Fruit fly (Drosophila melanogaster) whole organism, adult: Measurements from ENCODE around the gene COX7AL2.

Experiments used
- CG14711 ChIP-seq: fragments of 200-800 bp; sonication (Bioruptor generic); optimal IDR thresholded peaks from 2 replicates; lab custom pipeline; 2018; ENCODE audit warnings: missing biosample characterization, mild to moderate bottlenecking, missing genetic modification characterization, moderate library complexity
- CG5204 ChIP-seq: fragments of 200-800 bp; sonication (Bioruptor generic); optimal IDR thresholded peaks from 2 replicates; lab custom pipeline; 2016; ENCODE audit warnings: missing biosample characterization, missing genetic modification characterization
- CG7101 ChIP-seq: fragments of 200-800 bp; sonication (Bioruptor generic); optimal IDR thresholded peaks from 2 replicates; lab custom pipeline; 2018; ENCODE audit warnings: missing biosample characterization, mild to moderate bottlenecking, missing genetic modification characterization, moderate library complexity
- Crg-1 ChIP-seq: fragments of 200-800 bp; sonication (Bioruptor generic); optimal IDR thresholded peaks from 2 replicates; lab custom pipeline; 2016; ENCODE audit warnings: missing biosample characterization, missing genetic modification characterization
- bab1 ChIP-seq: fragments of 200-800 bp; sonication (Bioruptor generic); optimal IDR thresholded peaks from 3 replicates; lab custom pipeline; 2019; ENCODE audit warnings: missing biosample characterization, mild to moderate bottlenecking, missing genetic modification characterization, moderate library complexity
- cic ChIP-seq: fragments of 200-800 bp; sonication (Bioruptor generic); optimal IDR thresholded peaks from 2 replicates; lab custom pipeline; 2017; ENCODE audit warnings: missing biosample characterization, mild to moderate bottlenecking, missing genetic modification characterization, moderate library complexity
- cnc ChIP-seq, 2 experiments: fragments of >200 bp; optimal IDR thresholded peaks; 2 replicates each; lab custom pipeline; 2017
- kay ChIP-seq: fragments of 200-800 bp; sonication (Bioruptor generic); peaks from one replicate; lab custom pipeline; 2016; ENCODE audit warnings: missing biosample characterization, missing genetic modification characterization, borderline replicate concordance
- ovo ChIP-seq: fragments of 200-800 bp; sonication (Bioruptor generic); optimal IDR thresholded peaks from 2 replicates; lab custom pipeline; 2016; ENCODE audit warnings: missing biosample characterization, missing genetic modification characterization
- pad ChIP-seq: fragments of 200-800 bp; sonication (Bioruptor generic); optimal IDR thresholded peaks from 3 replicates; lab custom pipeline; 2017; ENCODE audit warnings: missing biosample characterization, missing genetic modification characterization, mild to moderate bottlenecking, moderate library complexity, missing genetic modification reagents
- toe ChIP-seq: fragments of 200-800 bp; sonication (Bioruptor generic); optimal IDR thresholded peaks from 2 replicates; lab custom pipeline; 2016; ENCODE audit warnings: missing biosample characterization, missing genetic modification characterization

DNA sequence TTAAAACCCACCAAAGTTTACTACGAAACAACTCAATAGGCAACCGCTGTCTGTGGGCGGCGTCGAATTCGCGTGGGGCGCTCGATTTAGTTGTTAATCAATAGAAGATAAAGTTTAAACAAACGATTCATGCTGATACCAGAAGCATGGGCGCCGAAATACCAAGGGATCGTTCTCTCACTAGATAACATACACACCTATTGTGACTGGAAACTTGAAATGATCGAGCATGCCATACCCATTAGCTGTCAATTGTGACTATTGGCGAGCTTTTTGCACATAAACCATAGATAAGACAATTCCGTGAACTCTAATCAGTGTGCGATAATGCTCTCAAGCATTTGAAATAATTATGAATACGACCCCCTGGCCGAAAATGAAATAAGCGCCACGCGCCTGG is 18.3 kb downstream of the COX7AL2 start:
- TF ChIP-seq CG14711 (tag; lab: Kevin White, UChicago) (no peak), CG7101 (tag; lab: Kevin White, UChicago) (no peak), pad (GFP tag; lab: Kevin White, UChicago) (no peak), cic (GFP tag; lab: Kevin White, UChicago) (peak; percentile 2), bab1 (GFP tag; lab: Kevin White, UChicago) (no peak), kay (GFP tag; lab: Kevin White, UChicago) (no peak), toe (GFP tag; lab: Kevin White, UChicago) (no peak), CG5204 (GFP tag; lab: Kevin White, UChicago) (no peak), cnc (optimal IDR thresholded peaks at IDR 0.05; lab: Kevin White, UChicago) (no peak), ovo (GFP tag; lab: Kevin White, UChicago) (no peak), Crg-1 (no peak)
